3 fruit fly cellular contexts compared by ENCODE assay signal in genomic region chrX:16701941-16702340, dm6.
A peak's percentile ranks its signal among the peaks of the same experiment; 100 is the strongest.
TF ChIP-seq lines count a peak whose summit lies in the region.

Gene sphe (minus strand): TSS chrX:16701972.

- no peak for TF ChIP-seq CTCF in whole organism, embryonic (GFP tag; optimal IDR thresholded peaks at IDR 0.05; lab: Kevin White, UChicago)

TF ChIP-seq in whole organism, adult, 20 proteins besides CTCF, POLR2A, EP300 and RAD21:
- peak; percentile 5 for TF ChIP-seq Mnt (GFP tag; optimal IDR thresholded peaks at IDR 0.05; lab: Kevin White, UChicago)
- peak; percentile 69 for TF ChIP-seq kay (GFP tag; lab: Kevin White, UChicago; ENCODE audit: borderline replicate concordance)
- peak; percentile 41 for TF ChIP-seq cic (GFP tag; optimal IDR thresholded peaks at IDR 0.05; lab: Kevin White, UChicago)
- TF ChIP-seq Crg-1 (GFP tag; optimal IDR thresholded peaks at IDR 0.05; lab: Kevin White, UChicago) = no peak

TF ChIP-seq in whole organism, embryonic, 481 proteins besides CTCF, POLR2A, EP300 and RAD21:
- no peak for TF ChIP-seq CG6654 (GFP tag; optimal IDR thresholded peaks at IDR 0.05; lab: Kevin White, UChicago)
- TF ChIP-seq CG31365 (tag; optimal IDR thresholded peaks at IDR 0.05; lab: Kevin White, UChicago) = no peak
- peak; percentile 9 for TF ChIP-seq sug (tag; optimal IDR thresholded peaks at IDR 0.05; lab: Kevin White, UChicago)
- no peak for TF ChIP-seq wek (GFP tag; optimal IDR thresholded peaks at IDR 0.05; lab: Kevin White, UChicago)
- no peak for TF ChIP-seq salm (tag; optimal IDR thresholded peaks at IDR 0.05; lab: Kevin White, UChicago)
- TF ChIP-seq GATAe (GFP tag; conservative IDR thresholded peaks at IDR 0.05; lab: Robert Waterston, UW) = peak; percentile 46
- TF ChIP-seq CG31441 (GFP tag; IDR thresholded peaks at IDR 0.05; lab: Robert Waterston, UW) = no peak
- TF ChIP-seq CG6254 (GFP tag; optimal IDR thresholded peaks at IDR 0.05; lab: Kevin White, UChicago) = no peak
- TF ChIP-seq grn (GFP tag; optimal IDR thresholded peaks at IDR 0.05; lab: Kevin White, UChicago) = peak; percentile 35
- no peak for TF ChIP-seq Xbp1 (GFP tag; optimal IDR thresholded peaks at IDR 0.05; lab: Kevin White, UChicago)
- TF ChIP-seq exex (tag; optimal IDR thresholded peaks at IDR 0.05; lab: Kevin White, UChicago) = peak; percentile 61
- TF ChIP-seq CG6854 (GFP tag; optimal IDR thresholded peaks at IDR 0.05; lab: Kevin White, UChicago) = no peak

TF ChIP-seq in whole organism, prepupa, 60 proteins besides CTCF, POLR2A, EP300 and RAD21:
- TF ChIP-seq vri (GFP tag; optimal IDR thresholded peaks at IDR 0.05; lab: Kevin White, UChicago) = peak; percentile 84
- TF ChIP-seq Eip75B (GFP tag; optimal IDR thresholded peaks at IDR 0.05; lab: Kevin White, UChicago) = no peak
